Worm (Caenorhabditis elegans): Measurements from ENCODE around the gene Y39G8B.7.
A peak's percentile ranks its signal among the peaks of the same experiment; 100 is the strongest.

ce11 chrII:13956529-13956928 is 38.3 kb downstream of the Y39G8B.7 start:
- TF ChIP-seq unc-62 (GFP tag; optimal IDR thresholded peaks at IDR 0.05) = no peak
- TF ChIP-seq mdl-1 (tag; optimal IDR thresholded peaks at IDR 0.05) = no peak
- TF ChIP-seq nhr-77 (tag; optimal IDR thresholded peaks at IDR 0.05) = no peak
- TF ChIP-seq tbx-2 (tag; optimal IDR thresholded peaks at IDR 0.05) = no peak
- no peak for TF ChIP-seq nhr-23 (tag; optimal IDR thresholded peaks at IDR 0.05)
- TF ChIP-seq ama-1 (optimal IDR thresholded peaks at IDR 0.05) = no peak
- TF ChIP-seq nhr-12 (tag; optimal IDR thresholded peaks at IDR 0.05) = no peak
- TF ChIP-seq nhr-237 (tag; optimal IDR thresholded peaks at IDR 0.05) = no peak
- TF ChIP-seq aly-2 (tag; optimal IDR thresholded peaks at IDR 0.05) = no peak
- no peak for TF ChIP-seq unc-39 (tag; optimal IDR thresholded peaks at IDR 0.05)
- TF ChIP-seq skn-1 (tag; optimal IDR thresholded peaks at IDR 0.05) = no peak
- TF ChIP-seq elt-2 (tag; optimal IDR thresholded peaks at IDR 0.05) = peak; percentile 96
- peak; percentile 92 for TF ChIP-seq pqm-1 (tag; optimal IDR thresholded peaks at IDR 0.05)

All from whole organism, L3 larva.